Worm (Caenorhabditis elegans) whole organism, L2 larva: ENCODE measurements around the gene par-5.

Experiments
- R02D3.7 ChIP-seq: fragments of 150-350 bp; optimal IDR thresholded peaks from 2 replicates; lab custom pipeline; 2014; ENCODE audit warnings: missing biosample characterization, missing genetic modification characterization
- alr-1 ChIP-seq: fragments of 150-350 bp; optimal IDR thresholded peaks from 2 replicates; lab custom pipeline; 2014; ENCODE audit warnings: missing biosample characterization, missing genetic modification characterization
- ceh-82 ChIP-seq: fragments of 150-350 bp; optimal IDR thresholded peaks from 2 replicates; lab custom pipeline; 2014; ENCODE audit warnings: missing biosample characterization, missing genetic modification characterization
- crh-2 ChIP-seq: sonication (generic microtip); optimal IDR thresholded peaks from 2 replicates; lab custom pipeline; 2017; ENCODE audit warnings: missing biosample characterization, missing genetic modification characterization
- elt-3 ChIP-seq: sonication (generic microtip); optimal IDR thresholded peaks from 2 replicates; lab custom pipeline; 2017; ENCODE audit warnings: missing biosample characterization, missing genetic modification characterization
- lin-11 ChIP-seq: fragments of 150-350 bp; sonication (generic microtip); optimal IDR thresholded peaks from 2 replicates; lab custom pipeline; 2014; ENCODE audit warnings: missing biosample characterization, missing genetic modification characterization, inconsistent platforms, mixed read lengths
- lin-13 ChIP-seq: fragments of 150-350 bp; optimal IDR thresholded peaks from 2 replicates; lab custom pipeline; 2014; ENCODE audit warnings: missing biosample characterization, missing genetic modification reagents, missing genetic modification characterization
- lin-39 ChIP-seq: fragments of 150-350 bp; optimal IDR thresholded peaks from 2 replicates; lab custom pipeline; 2014; ENCODE audit warnings: missing biosample characterization, missing genetic modification reagents, missing genetic modification characterization
- mab-5 ChIP-seq: fragments of 150-350 bp; optimal IDR thresholded peaks from 2 replicates; lab custom pipeline; 2014; ENCODE audit warnings: missing biosample characterization, missing genetic modification characterization
- ztf-11 ChIP-seq: sonication (generic microtip); optimal IDR thresholded peaks from 2 replicates; lab custom pipeline; 2017; ENCODE audit warnings: missing biosample characterization, missing genetic modification characterization
- ztf-4 ChIP-seq: fragments of 150-350 bp; optimal IDR thresholded peaks from 2 replicates; lab custom pipeline; 2014; ENCODE audit warnings: missing biosample characterization, missing genetic modification characterization

DNA sequence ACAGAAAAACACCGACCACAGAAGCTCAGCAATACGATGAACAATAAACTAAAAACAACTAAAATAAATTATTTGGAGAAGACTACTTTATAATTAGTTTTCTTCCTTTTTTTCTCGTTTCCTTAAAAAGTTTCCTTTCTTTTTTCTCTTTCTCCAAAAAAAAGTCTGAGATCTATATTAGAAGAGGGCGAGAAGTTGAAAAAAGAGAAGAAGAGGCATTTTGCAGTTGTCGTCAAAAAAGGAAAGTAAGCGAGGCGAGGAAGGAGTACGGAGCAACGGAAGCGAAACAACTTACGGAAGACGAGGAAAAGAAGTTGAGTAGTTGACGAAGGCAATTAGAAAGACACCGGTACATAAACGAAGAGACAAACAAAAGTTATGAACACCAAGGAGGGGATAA is 25.8 kb downstream of the par-5 start:
- TF ChIP-seq ceh-82 (tag; lab: Kevin White, UChicago) = no peak
- no peak for TF ChIP-seq lin-39
- no peak for TF ChIP-seq crh-2
- no peak for TF ChIP-seq elt-3 (tag; lab: Kevin White, UChicago)
- no peak for TF ChIP-seq mab-5 (tag; lab: Kevin White, UChicago)
- no peak for TF ChIP-seq R02D3.7 (tag; lab: Kevin White, UChicago)
- TF ChIP-seq ztf-11 (tag; lab: Kevin White, UChicago) = no peak
- TF ChIP-seq lin-11 (tag; lab: Kevin White, UChicago) = no peak
- no peak for TF ChIP-seq ztf-4 (tag; lab: Kevin White, UChicago)
- no peak for TF ChIP-seq lin-13 (GFP tag; lab: Kevin White, UChicago)
- no peak for TF ChIP-seq alr-1 (tag; lab: Kevin White, UChicago)
